Fruit fly (Drosophila melanogaster): ENCODE data around the gene Ir67a.

dm6 chr3L:9501298-9501697 is 42.5 kb downstream of the Ir67a start:
- no peak for TF ChIP-seq Snoo (tag; optimal IDR thresholded peaks at IDR 0.05)
- no peak for TF ChIP-seq D1 (tag; optimal IDR thresholded peaks at IDR 0.05)
- TF ChIP-seq CG8301 (tag; optimal IDR thresholded peaks at IDR 0.05) = no peak
- no peak for TF ChIP-seq CG13204 (GFP tag; optimal IDR thresholded peaks at IDR 0.05)
- no peak for TF ChIP-seq fd96Ca (GFP tag; IDR thresholded peaks at IDR 0.05)

Measured in whole organism, pupa.